Fruit fly (Drosophila melanogaster): Measurements from ENCODE around the gene ovm.

DNA sequence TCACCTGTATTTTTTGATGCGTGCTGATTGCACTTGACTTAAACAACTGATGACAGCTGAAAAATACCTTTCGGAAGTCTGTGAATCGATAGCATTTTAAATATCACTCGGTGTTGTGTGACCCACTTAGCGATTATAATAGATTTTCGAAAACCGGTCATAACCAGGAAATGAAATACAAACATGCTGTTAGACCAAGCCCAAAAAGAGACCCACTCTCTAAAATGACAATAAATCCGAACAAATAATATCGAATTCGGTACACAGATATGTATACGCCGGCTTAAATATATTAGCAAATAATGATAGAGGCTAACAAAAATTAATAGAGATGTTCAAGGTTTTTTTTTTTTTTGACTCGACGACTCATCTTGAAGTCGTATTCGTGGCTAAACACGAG is 34.9 kb upstream of the ovm start:
- TF ChIP-seq Myc (optimal IDR thresholded peaks at IDR 0.05) (no peak), Sin3A (optimal IDR thresholded peaks at IDR 0.05) (no peak)
